Worm (Caenorhabditis elegans) whole organism, midembryonic: ENCODE data around the gene ddx-35.

ENCODE experiments used
- T22C8.4 ChIP-seq: fragments of 200-800 bp; sonication (Bioruptor generic); IDR thresholded peaks from 2 replicates; pipeline ENCODE4 v1.3.6; 2022; ENCODE audit warnings: missing genetic modification characterization, missing compliant biosample characterization
- flt-1 ChIP-seq: fragments of 200-800 bp; sonication (Bioruptor generic); IDR thresholded peaks from 2 replicates; pipeline ENCODE4 v1.3.6; 2022; ENCODE audit warnings: missing genetic modification characterization, missing compliant biosample characterization
- klf-2 ChIP-seq: fragments of 200-800 bp; sonication (Bioruptor generic); conservative IDR thresholded peaks from 2 replicates; pipeline ENCODE4 v1.3.6; 2022; ENCODE audit warnings: missing genetic modification reagents, missing genetic modification characterization, missing compliant biosample characterization
- med-1 ChIP-seq: sonication (generic microtip); optimal IDR thresholded peaks from 2 replicates; lab custom pipeline; 2017; ENCODE audit warnings: missing genetic modification characterization, mild to moderate bottlenecking, missing compliant biosample characterization, antibody characterized with exemption, missing genetic modification reagents; ENCODE audit not compliant: insufficient read depth
- ref-1 ChIP-seq: fragments of 200-800 bp; sonication (Bioruptor generic); conservative IDR thresholded peaks from 2 replicates; pipeline ENCODE4 v1.3.6; 2022; ENCODE audit warnings: missing genetic modification reagents, missing genetic modification characterization, missing compliant biosample characterization
- tab-1 ChIP-seq: fragments of 200-800 bp; sonication (Bioruptor generic); IDR thresholded peaks from 2 replicates; pipeline ENCODE4 v1.3.6; 2022; ENCODE audit warnings: missing genetic modification characterization, missing compliant biosample characterization
- ztf-23 ChIP-seq: fragments of 200-800 bp; sonication (Bioruptor generic); IDR thresholded peaks from 2 replicates; pipeline ENCODE4 v1.3.6; 2022; ENCODE audit warnings: missing genetic modification reagents, missing genetic modification characterization, missing compliant biosample characterization

DNA sequence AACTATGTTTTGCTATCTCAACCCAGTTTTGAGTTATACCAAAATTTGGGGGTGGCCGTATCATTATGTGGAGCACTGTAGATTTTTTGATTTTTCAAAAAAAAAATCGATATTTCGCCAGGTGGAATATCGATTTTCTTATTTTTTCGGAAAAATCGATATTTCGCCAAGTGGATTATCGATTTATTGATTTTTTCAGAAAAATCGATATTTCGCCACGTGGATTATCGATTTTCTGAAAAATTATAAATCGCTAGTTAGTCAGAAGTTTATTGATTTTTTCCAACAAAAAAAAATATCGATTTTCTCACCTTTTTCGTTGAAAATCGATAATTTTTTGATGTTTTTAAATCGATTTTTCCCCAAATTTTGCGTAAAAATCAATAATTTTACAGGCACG lies 25.9 kb upstream of the ddx-35 start:
- TF ChIP-seq tab-1 (GFP tag; lab: Robert Waterston, UW) (no peak), ztf-23 (no peak), ref-1 (GFP tag; lab: Robert Waterston, UW) (no peak), flt-1 (no peak), med-1 (GFP tag; lab: Kevin White, UChicago) (no peak), T22C8.4 (peak; percentile 97), klf-2 (GFP tag; lab: Robert Waterston, UW) (no peak)
